Worm (Caenorhabditis elegans) whole organism, late embryonic: Measurements from ENCODE around the gene plpp-1.3.

ENCODE experiments used
- ahr-1 ChIP-seq: sonication (generic microtip); optimal IDR thresholded peaks from 2 replicates; lab custom pipeline; 2016; ENCODE audit warnings: missing genetic modification characterization, missing compliant biosample characterization
- ama-1 ChIP-seq: fragments of 150-350 bp; optimal IDR thresholded peaks from 2 replicates; lab custom pipeline; 2014
- dmd-4 ChIP-seq: sonication (generic microtip); optimal IDR thresholded peaks from 2 replicates; lab custom pipeline; 2016; ENCODE audit warnings: borderline replicate concordance, missing genetic modification characterization, missing compliant biosample characterization
- elt-4 ChIP-seq: sonication (generic microtip); optimal IDR thresholded peaks from 2 replicates; lab custom pipeline; 2016; ENCODE audit warnings: missing genetic modification characterization, missing compliant biosample characterization
- fkh-10 ChIP-seq: fragments of 150-350 bp; optimal IDR thresholded peaks from 2 replicates; lab custom pipeline; 2014; ENCODE audit warnings: missing biosample characterization, missing genetic modification reagents, missing genetic modification characterization
- lin-11 ChIP-seq: fragments of 200-800 bp; sonication (Bioruptor generic); optimal IDR thresholded peaks from 2 replicates; lab custom pipeline; 2018; ENCODE audit warnings: mild to moderate bottlenecking, missing genetic modification characterization, missing compliant biosample characterization
- nfya-1 ChIP-seq: sonication (generic microtip); optimal IDR thresholded peaks from 2 replicates; lab custom pipeline; 2017; ENCODE audit warnings: missing genetic modification characterization, mild to moderate bottlenecking, missing compliant biosample characterization, antibody characterized with exemption, moderate library complexity
- nhr-11 ChIP-seq: fragments of 150-350 bp; optimal IDR thresholded peaks from 2 replicates; lab custom pipeline; 2014; ENCODE audit warnings: missing biosample characterization, missing genetic modification characterization
- pha-4 ChIP-seq: fragments of 150-350 bp; optimal IDR thresholded peaks from 2 replicates; lab custom pipeline; 2018; ENCODE audit warnings: missing biosample characterization, missing genetic modification reagents, missing genetic modification characterization
- pqm-1 ChIP-seq: sonication (generic microtip); optimal IDR thresholded peaks from 2 replicates; lab custom pipeline; 2016; ENCODE audit warnings: missing genetic modification characterization, missing compliant biosample characterization
- unc-55 ChIP-seq: sonication (generic microtip); optimal IDR thresholded peaks from 2 replicates; lab custom pipeline; 2017; ENCODE audit warnings: missing biosample characterization, missing genetic modification reagents, missing genetic modification characterization
- zip-5 ChIP-seq: sonication (generic microtip); optimal IDR thresholded peaks from 2 replicates; lab custom pipeline; 2016; ENCODE audit warnings: missing genetic modification characterization, missing compliant biosample characterization

ce11 chrX:10692057-10692456 is 3.1 kb upstream of the plpp-1.3 start:
- no peak for TF ChIP-seq ama-1 (lab: Kevin White, UChicago)
- TF ChIP-seq ahr-1, result no peak
- TF ChIP-seq elt-4 (tag; lab: Kevin White, UChicago), result no peak
- no peak for TF ChIP-seq lin-11 (tag; lab: Kevin White, UChicago)
- TF ChIP-seq nhr-11 (tag; lab: Kevin White, UChicago), result no peak
- TF ChIP-seq dmd-4 (tag; lab: Kevin White, UChicago), result no peak
- TF ChIP-seq pha-4 (tag; lab: Kevin White, UChicago), result no peak
- no peak for TF ChIP-seq fkh-10 (GFP tag; lab: Kevin White, UChicago)
- TF ChIP-seq zip-5, result no peak
- TF ChIP-seq pqm-1 (tag; lab: Kevin White, UChicago), result no peak
- no peak for TF ChIP-seq nfya-1 (tag; lab: Kevin White, UChicago)
- TF ChIP-seq unc-55, result no peak
